Fruit fly (Drosophila melanogaster) whole organism, pupa: Measurements from ENCODE around the gene Abl.

Experiments
- CG10348 ChIP-seq: fragments of 200-800 bp; sonication (Bioruptor generic); IDR thresholded peaks from 2 replicates; pipeline ENCODE4 v1.3.6; 2022; ENCODE audit warnings: missing biosample characterization, missing genetic modification characterization
- CG12605 ChIP-seq: fragments of 200-800 bp; sonication (Bioruptor generic); IDR thresholded peaks from 2 replicates; pipeline ENCODE4 v1.3.6; 2022; ENCODE audit warnings: missing biosample characterization, missing genetic modification characterization
- CG13204 ChIP-seq: fragments of 200-800 bp; sonication (Bioruptor generic); optimal IDR thresholded peaks from 2 replicates; lab custom pipeline; 2018; ENCODE audit warnings: missing biosample characterization, mild to moderate bottlenecking, missing genetic modification characterization, moderate library complexity
- CG14655 ChIP-seq: fragments of 200-800 bp; sonication (Bioruptor generic); optimal IDR thresholded peaks from 3 replicates; lab custom pipeline; 2017; ENCODE audit warnings: mild to moderate bottlenecking, missing biosample characterization, missing genetic modification reagents, missing genetic modification characterization
- CG15710 ChIP-seq: fragments of 200-800 bp; sonication (Bioruptor generic); optimal IDR thresholded peaks from 2 replicates; lab custom pipeline; 2018; ENCODE audit warnings: missing biosample characterization, mild to moderate bottlenecking, missing genetic modification characterization, moderate library complexity
- CG17806 ChIP-seq: fragments of 200-800 bp; sonication (Bioruptor generic); optimal IDR thresholded peaks from 2 replicates; lab custom pipeline; 2018; ENCODE audit warnings: missing biosample characterization, mild to moderate bottlenecking, missing genetic modification characterization, moderate library complexity
- CG32121 ChIP-seq: fragments of 200-800 bp; sonication (Bioruptor generic); IDR thresholded peaks from 2 replicates; pipeline ENCODE4 v1.3.6; 2022; ENCODE audit warnings: missing biosample characterization, missing genetic modification characterization
- CG34367 ChIP-seq: fragments of 200-800 bp; sonication (Bioruptor generic); optimal IDR thresholded peaks from 2 replicates; lab custom pipeline; 2018; ENCODE audit warnings: missing biosample characterization, mild to moderate bottlenecking, missing genetic modification characterization
- CG4496 ChIP-seq: fragments of 200-800 bp; sonication (Bioruptor generic); IDR thresholded peaks from 3 replicates; pipeline ENCODE4 v1.3.6; 2022; ENCODE audit warnings: missing biosample characterization, missing genetic modification characterization
- CG8159 ChIP-seq: fragments of 200-800 bp; sonication (Bioruptor generic); optimal IDR thresholded peaks from 3 replicates; lab custom pipeline; 2018; ENCODE audit warnings: missing biosample characterization, mild to moderate bottlenecking, missing genetic modification characterization, moderate library complexity
- CG8301 ChIP-seq: fragments of 200-800 bp; sonication (Bioruptor generic); optimal IDR thresholded peaks from 2 replicates; lab custom pipeline; 2018; ENCODE audit warnings: missing biosample characterization, mild to moderate bottlenecking, missing genetic modification characterization
- CG9948 ChIP-seq: fragments of 200-800 bp; sonication (Bioruptor generic); optimal IDR thresholded peaks from 2 replicates; lab custom pipeline; 2018; ENCODE audit warnings: missing biosample characterization, mild to moderate bottlenecking, missing genetic modification characterization, moderate library complexity
- D1 ChIP-seq: fragments of 200-800 bp; sonication (Bioruptor generic); optimal IDR thresholded peaks from 2 replicates; lab custom pipeline; 2018; ENCODE audit warnings: missing biosample characterization, mild to moderate bottlenecking, missing genetic modification characterization, moderate library complexity
- EcR ChIP-seq: fragments of 200-800 bp; sonication (Bioruptor generic); optimal IDR thresholded peaks from 3 replicates; lab custom pipeline; 2019; ENCODE audit warnings: missing biosample characterization, missing genetic modification characterization, mild to moderate bottlenecking, moderate library complexity, missing genetic modification reagents
- Ets98B ChIP-seq: fragments of 200-800 bp; sonication (Bioruptor generic); IDR thresholded peaks from 2 replicates; pipeline ENCODE4 v1.3.6; 2022; ENCODE audit warnings: missing biosample characterization, missing genetic modification characterization
- Pif1A ChIP-seq: fragments of 200-800 bp; sonication (Bioruptor generic); optimal IDR thresholded peaks from 3 replicates; lab custom pipeline; 2016; ENCODE audit warnings: missing biosample characterization, missing genetic modification characterization
- Pif1B ChIP-seq: fragments of 200-800 bp; sonication (Bioruptor generic); optimal IDR thresholded peaks from 3 replicates; lab custom pipeline; 2016; ENCODE audit warnings: missing biosample characterization, missing genetic modification characterization
- Snoo ChIP-seq: fragments of 200-800 bp; sonication (Bioruptor generic); optimal IDR thresholded peaks from 3 replicates; lab custom pipeline; 2017; ENCODE audit warnings: missing biosample characterization, mild to moderate bottlenecking, missing genetic modification characterization, inconsistent platforms
- fd96Ca ChIP-seq: fragments of 200-800 bp; sonication (Bioruptor generic); IDR thresholded peaks from 3 replicates; pipeline ENCODE4 v1.3.6; 2022; ENCODE audit warnings: missing biosample characterization, missing genetic modification characterization
- gl ChIP-seq: fragments of 200-800 bp; sonication (Bioruptor generic); optimal IDR thresholded peaks from 2 replicates; lab custom pipeline; 2018; ENCODE audit warnings: missing biosample characterization, mild to moderate bottlenecking, missing genetic modification characterization
- rn ChIP-seq: fragments of 200-800 bp; sonication (Bioruptor generic); IDR thresholded peaks from 2 replicates; pipeline ENCODE4 v1.3.6; 2022; ENCODE audit warnings: missing biosample characterization, missing genetic modification characterization

Gene Abl

DNA sequence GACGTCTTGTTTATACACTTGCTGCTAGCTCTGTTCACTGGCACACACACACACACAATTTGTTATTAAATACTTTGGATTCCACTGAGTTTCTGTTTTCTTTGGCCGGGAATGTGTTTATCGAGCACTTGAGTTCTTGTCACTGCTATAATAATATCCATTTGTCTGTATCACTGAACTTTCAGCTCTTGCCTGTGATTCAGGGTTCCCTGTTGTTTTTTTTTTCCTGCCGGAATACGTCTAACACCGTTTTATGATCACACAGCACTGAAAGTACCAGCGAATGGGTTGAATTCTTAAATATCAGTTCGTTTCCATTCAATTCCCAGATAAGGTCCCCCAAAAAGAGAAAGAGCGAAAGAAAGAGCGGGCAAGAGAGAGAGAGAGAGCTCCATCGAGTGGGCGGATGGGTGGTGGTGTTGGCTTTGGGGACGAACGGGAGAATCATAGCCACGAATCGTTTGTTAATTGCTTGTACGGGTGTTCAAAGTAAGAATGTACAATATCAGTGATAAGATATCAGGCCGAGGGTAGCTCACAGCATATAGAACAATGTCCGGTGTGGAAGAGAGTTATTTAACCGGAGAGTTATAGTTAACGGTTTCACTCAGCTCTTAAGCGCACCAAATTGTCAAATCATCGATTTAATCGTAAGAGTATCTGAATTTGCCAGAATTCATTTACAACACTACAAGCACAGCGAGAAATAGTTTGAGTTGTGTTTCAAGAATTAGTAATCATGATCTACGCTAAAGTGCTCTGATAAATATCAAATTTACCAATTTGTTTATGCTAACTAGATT is 20.2 kb upstream of the Abl start, which contains the start of gene Galphaf:
TSS of gene Galphaf (minus strand) at position 272 of the 803 bp plus-strand sequence.
- TF ChIP-seq Pif1A: no peak
- TF ChIP-seq EcR (GFP tag; lab: Kevin White, UChicago): peak; percentile 17

DNA sequence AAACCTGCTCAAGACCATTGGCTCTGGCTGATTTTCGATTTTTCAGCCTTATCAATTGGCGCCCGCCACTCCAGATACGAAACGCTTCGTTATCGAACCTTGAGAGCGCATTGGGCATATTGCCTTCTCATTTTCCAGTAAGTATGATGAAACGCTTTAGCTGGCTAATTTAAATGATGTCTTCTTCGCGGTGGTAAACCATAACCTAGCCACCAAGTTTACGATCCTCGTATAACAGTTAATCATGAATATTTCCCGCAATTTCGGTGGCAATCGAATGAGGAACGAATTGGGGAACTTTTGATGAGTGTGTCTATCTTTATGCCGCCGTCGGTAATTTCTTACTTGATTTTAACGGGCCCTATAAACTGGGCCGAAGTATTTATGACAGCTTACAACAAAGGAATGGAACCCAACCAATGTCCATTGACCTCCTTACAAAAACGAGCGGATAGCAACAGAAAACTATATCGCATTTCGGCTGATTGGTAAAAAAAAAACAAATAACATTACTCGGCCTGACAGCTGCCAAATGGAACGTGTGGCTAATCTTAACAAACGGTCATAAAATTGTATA is 18.8 kb upstream of the Abl start:
- TF ChIP-seq CG9948 (tag; lab: Kevin White, UChicago): no peak
- no peak for TF ChIP-seq CG32121 (GFP tag; lab: Robert Waterston, UW)
- TF ChIP-seq Ets98B: no peak
- TF ChIP-seq rn: no peak
- TF ChIP-seq Pif1A: no peak
- no peak for TF ChIP-seq gl
- TF ChIP-seq CG8159 (tag; lab: Kevin White, UChicago): no peak
- no peak for TF ChIP-seq Pif1B (GFP tag; lab: Kevin White, UChicago)
- no peak for TF ChIP-seq CG13204 (GFP tag; lab: Kevin White, UChicago)
- no peak for TF ChIP-seq Snoo (tag; lab: Kevin White, UChicago)
- no peak for TF ChIP-seq EcR (GFP tag; lab: Kevin White, UChicago)

DNA sequence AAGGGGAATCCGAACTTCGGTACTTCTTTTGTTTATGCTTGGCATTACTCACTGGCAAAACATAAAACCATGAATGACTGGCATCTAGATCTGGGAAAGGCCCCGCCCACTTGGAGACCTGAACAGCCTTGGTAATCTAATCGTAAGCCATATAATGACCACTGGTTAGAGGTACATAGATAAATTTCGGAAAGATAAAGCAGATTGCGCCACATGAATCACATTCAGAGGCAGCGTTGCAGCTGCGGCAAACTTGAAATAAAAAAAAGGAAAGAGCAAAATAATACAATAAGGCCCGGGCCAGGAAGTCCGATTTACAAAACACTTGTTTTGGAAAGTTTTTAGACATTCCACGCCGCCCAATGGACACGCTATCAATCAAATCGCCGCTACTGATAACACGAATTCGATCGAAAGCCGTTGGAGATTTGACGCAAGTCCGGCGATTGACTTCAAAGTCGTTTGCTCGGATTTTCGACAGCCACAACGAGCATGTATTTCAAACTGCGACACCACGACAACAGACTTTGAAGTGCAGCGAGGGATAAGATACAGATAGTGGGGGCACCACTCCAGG is 16.6 kb upstream of the Abl start:
- TF ChIP-seq EcR (GFP tag; lab: Kevin White, UChicago) (no peak), Pif1A (no peak), CG12605 (GFP tag; lab: Robert Waterston, UW) (no peak), CG8159 (tag; lab: Kevin White, UChicago) (no peak)

DNA sequence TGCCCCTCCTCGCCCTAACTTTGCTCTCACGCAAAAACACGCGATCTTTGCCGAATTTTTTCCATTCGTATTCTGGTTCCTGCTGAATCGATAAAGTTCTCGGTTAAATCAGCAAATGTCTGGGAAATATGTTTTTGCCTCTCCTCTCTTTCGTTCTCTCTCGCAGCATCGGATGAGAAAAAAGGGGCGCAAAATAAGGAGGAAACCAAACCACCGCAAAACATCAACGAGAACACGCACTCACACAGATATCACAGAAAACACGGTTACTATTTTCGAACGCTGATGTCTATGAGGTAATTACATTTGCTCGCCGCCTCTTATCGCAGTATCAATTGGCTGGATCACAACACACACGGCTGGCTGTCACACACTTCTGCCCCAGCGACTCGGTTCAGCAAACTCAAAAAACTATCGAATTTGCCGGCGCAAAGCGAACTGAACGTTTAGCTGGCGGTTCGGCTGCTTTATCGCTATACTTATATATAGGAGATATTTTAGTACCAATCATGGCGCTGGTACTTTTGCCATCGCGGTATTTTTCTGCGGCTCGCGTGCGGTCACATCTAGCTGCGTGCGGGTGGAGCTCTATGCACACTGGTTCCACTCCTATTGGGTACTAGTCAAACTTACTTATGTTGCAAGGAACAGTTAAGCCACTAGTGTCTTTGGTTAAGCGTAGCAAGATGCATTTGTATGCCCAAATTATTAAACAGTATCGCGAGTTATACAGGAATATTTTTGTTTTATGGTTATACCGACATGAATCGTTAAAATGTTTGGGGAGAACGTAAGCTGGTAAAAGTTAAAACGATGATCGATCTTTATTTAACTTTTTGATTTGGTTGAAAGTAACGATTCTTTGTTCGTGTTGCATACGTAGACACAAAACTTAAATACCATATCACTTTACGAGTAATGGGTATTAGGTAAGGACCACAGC is 13.8 kb upstream of the Abl start, which contains the start of gene Baldspot:
TSS of gene Baldspot (minus strand) at position 449 of the 943 bp plus-strand sequence.
- TF ChIP-seq gl (peak; percentile 70), CG17806 (peak; percentile 79), CG8159 (tag; lab: Kevin White, UChicago) (peak; percentile 88), CG8301 (tag; lab: Kevin White, UChicago) (peak; percentile 91), CG9948 (tag; lab: Kevin White, UChicago) (peak; percentile 81), EcR (GFP tag; lab: Kevin White, UChicago) (peak; percentile 64), Snoo (tag; lab: Kevin White, UChicago) (peak; percentile 62), Pif1A (peak; percentile 93), CG14655 (GFP tag; lab: Kevin White, UChicago) (peak; percentile 90), CG15710 (tag; lab: Kevin White, UChicago) (peak; percentile 44), Ets98B (peak; percentile 66), CG13204 (GFP tag; lab: Kevin White, UChicago) (no peak), fd96Ca (GFP tag; lab: Robert Waterston, UW) (peak; percentile 85), CG12605 (GFP tag; lab: Robert Waterston, UW) (peak; percentile 69), CG4496 (GFP tag; lab: Robert Waterston, UW) (peak; percentile 50), CG34367 (tag; lab: Kevin White, UChicago) (peak; percentile 27), CG10348 (no peak), Pif1B (GFP tag; lab: Kevin White, UChicago) (peak; percentile 84), D1 (tag; lab: Kevin White, UChicago) (peak; percentile 85), rn (no peak), CG32121 (GFP tag; lab: Robert Waterston, UW) (peak; percentile 63; the same call in 1 of the 2 replicates)

DNA sequence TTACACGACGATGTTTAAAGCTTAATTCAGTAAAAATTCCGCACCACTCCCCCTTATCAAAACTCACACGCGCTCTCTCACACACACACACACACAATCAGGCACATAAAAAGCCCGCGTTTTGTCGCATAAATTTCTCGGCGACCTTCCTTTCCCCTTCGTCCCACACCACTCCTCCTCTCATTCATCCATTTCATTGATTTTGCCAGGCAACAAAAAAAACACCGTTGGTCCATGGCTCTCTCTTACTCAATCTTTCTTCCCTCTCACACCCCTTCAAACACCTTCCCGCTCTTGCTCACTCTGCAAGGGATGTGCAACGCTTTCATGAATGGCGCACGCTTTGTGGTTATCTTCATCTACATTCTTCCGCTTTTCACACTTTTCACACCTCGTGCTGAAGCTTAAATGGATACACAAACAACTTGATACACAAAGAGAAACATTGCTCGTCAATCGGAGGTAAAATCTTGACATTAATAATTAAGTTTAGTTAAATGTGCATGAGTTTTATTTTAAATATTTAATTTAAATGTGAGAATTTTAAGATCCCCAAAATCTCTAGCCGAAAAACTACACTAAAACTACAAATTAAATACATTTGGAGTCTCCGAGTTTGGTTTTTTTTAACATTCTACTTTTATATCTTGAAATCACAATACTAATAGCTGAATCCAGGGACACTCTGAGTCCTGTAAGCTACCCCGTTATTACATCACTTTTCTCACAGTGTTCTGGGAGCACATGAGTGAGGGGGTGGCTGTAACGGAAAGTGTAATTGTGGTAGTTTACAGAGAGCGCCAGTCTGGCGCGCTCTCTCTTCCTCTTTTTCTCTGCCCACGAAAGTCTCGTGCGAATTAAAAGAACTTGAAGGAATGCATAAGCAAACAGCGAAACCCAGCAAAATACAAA is 12.5 kb upstream of the Abl start:
- TF ChIP-seq CG32121 (GFP tag; lab: Robert Waterston, UW) (peak; percentile 94), CG4496 (GFP tag; lab: Robert Waterston, UW) (peak; percentile 96), CG15710 (tag; lab: Kevin White, UChicago) (peak; percentile 98), Pif1B (GFP tag; lab: Kevin White, UChicago) (peak; percentile 96), CG17806 (peak; percentile 96), CG8159 (tag; lab: Kevin White, UChicago) (peak; percentile 98), CG12605 (GFP tag; lab: Robert Waterston, UW) (peak; percentile 87), gl (peak; percentile 90), CG34367 (tag; lab: Kevin White, UChicago) (peak; percentile 92), fd96Ca (GFP tag; lab: Robert Waterston, UW) (peak; percentile 95), Ets98B (peak; percentile 89), Snoo (tag; lab: Kevin White, UChicago) (peak; percentile 97), rn (peak; percentile 96), CG10348 (peak; percentile 75; the same call in 1 of the 2 replicates), D1 (tag; lab: Kevin White, UChicago) (peak; percentile 98), Pif1A (peak; percentile 97), EcR (GFP tag; lab: Kevin White, UChicago) (peak; percentile 7), CG14655 (GFP tag; lab: Kevin White, UChicago) (peak; percentile 99), CG13204 (GFP tag; lab: Kevin White, UChicago) (peak; percentile 84), CG9948 (tag; lab: Kevin White, UChicago) (peak; percentile 98), CG8301 (tag; lab: Kevin White, UChicago) (peak; percentile 97)
